Worm (Caenorhabditis elegans): ENCODE results near the gene Y57G11C.20.

ce11 chrIV:14799186-14799585 is 44.0 kb upstream of the Y57G11C.20 start, which contains the start of gene Y57G11C.14:
- TF ChIP-seq ama-1 (optimal IDR thresholded peaks at IDR 0.05) (no peak), nhr-25 (tag; optimal IDR thresholded peaks at IDR 0.05) (no peak), egl-27 (tag; optimal IDR thresholded peaks at IDR 0.05) (no peak), nhr-23 (tag; optimal IDR thresholded peaks at IDR 0.05) (no peak), snpc-4 (tag; optimal IDR thresholded peaks at IDR 0.05) (no peak), ceh-82 (tag; optimal IDR thresholded peaks at IDR 0.05) (no peak), nhr-10 (tag; optimal IDR thresholded peaks at IDR 0.05) (no peak), mab-5 (tag; optimal IDR thresholded peaks at IDR 0.05) (no peak)

Measured in whole organism, L2 larva.